Fruit fly (Drosophila melanogaster): ENCODE data around the gene CG31038.
A peak's percentile ranks its signal among the peaks of the same experiment; 100 is the strongest.

- no peak for TF ChIP-seq CG12605 (GFP tag; IDR thresholded peaks at IDR 0.05)
- TF ChIP-seq CG8159 (tag; optimal IDR thresholded peaks at IDR 0.05): peak; percentile 40
- TF ChIP-seq Ets98B (GFP tag; IDR thresholded peaks at IDR 0.05): no peak
- TF ChIP-seq fd96Ca (GFP tag; IDR thresholded peaks at IDR 0.05): no peak
- TF ChIP-seq Snoo (tag; optimal IDR thresholded peaks at IDR 0.05): no peak
- TF ChIP-seq CG10348 (GFP tag; IDR thresholded peaks at IDR 0.05): no peak
- peak; percentile 20 for TF ChIP-seq gl (tag; optimal IDR thresholded peaks at IDR 0.05)
- no peak for TF ChIP-seq CG4496 (GFP tag; IDR thresholded peaks at IDR 0.05)
- TF ChIP-seq EcR (GFP tag; optimal IDR thresholded peaks at IDR 0.05): no peak
- no peak for TF ChIP-seq rn (GFP tag; IDR thresholded peaks at IDR 0.05)
Observed at dm6 chr3R:29838751-29839150, 38.1 kb upstream of the CG31038 start.
